Worm (Caenorhabditis elegans): ENCODE results near the gene H14N18.4.

ce11 chrV:8903916-8904315 is 24.9 kb downstream of the H14N18.4 start:
- TF ChIP-seq egl-27 (tag; optimal IDR thresholded peaks at IDR 0.05) = no peak
- TF ChIP-seq snpc-4 (tag; optimal IDR thresholded peaks at IDR 0.05) = no peak
- TF ChIP-seq ceh-16 (tag; optimal IDR thresholded peaks at IDR 0.05) = no peak
- no peak for TF ChIP-seq nhr-11 (tag; optimal IDR thresholded peaks at IDR 0.05)
- TF ChIP-seq ceh-9 (tag; optimal IDR thresholded peaks at IDR 0.05) = no peak
- TF ChIP-seq nhr-77 (tag; optimal IDR thresholded peaks at IDR 0.05) = no peak
- TF ChIP-seq nhr-76 (tag; optimal IDR thresholded peaks at IDR 0.05) = no peak
- no peak for TF ChIP-seq fos-1 (tag; optimal IDR thresholded peaks at IDR 0.05)
- no peak for TF ChIP-seq nhr-237 (tag; optimal IDR thresholded peaks at IDR 0.05)
- no peak for TF ChIP-seq unc-62 (GFP tag; optimal IDR thresholded peaks at IDR 0.05)

All from whole organism, L3 larva.